Worm (Caenorhabditis elegans) whole organism, late embryonic: Measurements from ENCODE around the gene B0272.3.

Experiments
- ceh-6 ChIP-seq: fragments of 200-800 bp; sonication (Bioruptor generic); optimal IDR thresholded peaks from 2 replicates; lab custom pipeline; 2018; ENCODE audit warnings: mild to moderate bottlenecking, missing genetic modification characterization, missing compliant biosample characterization
- pax-1 ChIP-seq: fragments of 150-350 bp; optimal IDR thresholded peaks from 2 replicates; lab custom pipeline; 2014; ENCODE audit warnings: missing biosample characterization, missing genetic modification characterization
- rnt-1 ChIP-seq: sonication (generic microtip); optimal IDR thresholded peaks from 2 replicates; lab custom pipeline; 2016; ENCODE audit warnings: missing genetic modification characterization, missing compliant biosample characterization

ce11 chrX:9452483-9453198, 21.4 kb downstream of the B0272.3 start, which contains the start of gene ZK899.3:
- no peak for TF ChIP-seq ceh-6 (GFP tag; lab: Kevin White, UChicago)
- no peak for TF ChIP-seq pax-1 (tag; lab: Kevin White, UChicago)
- TF ChIP-seq rnt-1 (tag; lab: Kevin White, UChicago), result no peak
